Fruit fly (Drosophila melanogaster) whole organism, embryonic: Measurements from ENCODE around the gene Jon66Cii.

Experiments
- Ada2b ChIP-seq: fragments of 200-800 bp; sonication (Bioruptor generic); IDR thresholded peaks from 2 replicates; pipeline ENCODE4 v1.3.6; 2022; ENCODE audit warnings: missing biosample characterization, missing genetic modification characterization
- Atf-2 ChIP-seq: fragments of 200-800 bp; sonication (Bioruptor generic); optimal IDR thresholded peaks from 2 replicates; lab custom pipeline; 2016; ENCODE audit warnings: missing biosample characterization, missing genetic modification characterization
- CG10209 ChIP-seq: fragments of 200-800 bp; sonication (Bioruptor generic); optimal IDR thresholded peaks from 3 replicates; lab custom pipeline; 2017; ENCODE audit warnings: missing biosample characterization, mild to moderate bottlenecking, missing genetic modification characterization, missing genetic modification reagents
- CG10274 ChIP-seq: fragments of 200-800 bp; sonication (Bioruptor generic); optimal IDR thresholded peaks from 3 replicates; lab custom pipeline; 2017; ENCODE audit warnings: missing biosample characterization, mild to moderate bottlenecking, missing genetic modification characterization
- CG12299 ChIP-seq: fragments of 200-800 bp; sonication (Bioruptor generic); optimal IDR thresholded peaks from 2 replicates; lab custom pipeline; 2018; ENCODE audit warnings: missing biosample characterization, mild to moderate bottlenecking, missing genetic modification characterization
- CG12659 ChIP-seq: fragments of 200-800 bp; sonication (Bioruptor generic); optimal IDR thresholded peaks from 3 replicates; lab custom pipeline; 2017; ENCODE audit warnings: mild to moderate bottlenecking, missing biosample characterization, missing genetic modification reagents, missing genetic modification characterization
- CG13287 ChIP-seq: fragments of 200-800 bp; sonication (Bioruptor generic); IDR thresholded peaks from 2 replicates; pipeline ENCODE4 v1.3.6; 2022; ENCODE audit warnings: missing biosample characterization, missing genetic modification characterization; ENCODE audit not compliant: partially characterized antibody
- CG13424 ChIP-seq: fragments of 200-800 bp; sonication (Bioruptor generic); optimal IDR thresholded peaks from 2 replicates; lab custom pipeline; 2019; ENCODE audit warnings: missing biosample characterization, mild to moderate bottlenecking, missing genetic modification characterization, moderate library complexity
- CG1647 ChIP-seq: fragments of 200-800 bp; sonication (Bioruptor generic); optimal IDR thresholded peaks from 3 replicates; lab custom pipeline; 2016; ENCODE audit warnings: missing biosample characterization, missing genetic modification characterization
- CG17802 ChIP-seq: fragments of 200-800 bp; sonication (Bioruptor generic); optimal IDR thresholded peaks from 2 replicates; lab custom pipeline; 2018; ENCODE audit warnings: missing biosample characterization, mild to moderate bottlenecking, missing genetic modification characterization, moderate library complexity
- CG18011 ChIP-seq: fragments of 200-800 bp; sonication (Bioruptor generic); optimal IDR thresholded peaks from 2 replicates; lab custom pipeline; 2017; ENCODE audit warnings: missing biosample characterization, missing genetic modification characterization, mild to moderate bottlenecking, moderate library complexity, missing genotype
- CG2889 ChIP-seq: fragments of 200-800 bp; sonication (Bioruptor generic); IDR thresholded peaks from 3 replicates; pipeline ENCODE4 v1.3.6; 2022; ENCODE audit warnings: missing biosample characterization, missing genetic modification characterization
- CG3726 ChIP-seq: fragments of 200-800 bp; sonication (Bioruptor generic); IDR thresholded peaks from 3 replicates; pipeline ENCODE4, ENCODE4 v1.3.6; 2022; ENCODE audit warnings: missing biosample characterization, missing genetic modification characterization
- CG42726 ChIP-seq: fragments of 200-800 bp; sonication (Bioruptor generic); IDR thresholded peaks from 2 replicates; pipeline ENCODE4 v1.3.6; 2022; ENCODE audit warnings: missing biosample characterization, missing genetic modification characterization; ENCODE audit not compliant: partially characterized antibody
- CG7556 ChIP-seq: fragments of 200-800 bp; sonication (Bioruptor generic); optimal IDR thresholded peaks from 2 replicates; lab custom pipeline; 2017; ENCODE audit warnings: missing biosample characterization, mild to moderate bottlenecking, missing genetic modification characterization
- CG8290 ChIP-seq, 3 experiments: fragments of 200-800 bp; sonication (Bioruptor generic); optimal IDR thresholded peaks; 2 replicates each; lab custom pipeline; 2016 to 2019; ENCODE audit warnings: missing biosample characterization in 3 of 3, missing genetic modification characterization in 3 of 3, mild to moderate bottlenecking in 2 of 3, moderate library complexity in 1 of 3
- CTCF ChIP-seq: fragments of 200-800 bp; sonication (Bioruptor generic); optimal IDR thresholded peaks from 2 replicates; lab custom pipeline; 2017; ENCODE audit warnings: missing biosample characterization, mild to moderate bottlenecking, missing genetic modification characterization, moderate library complexity
- CrebB ChIP-seq: fragments of 200-800 bp; sonication (Bioruptor generic); optimal IDR thresholded peaks from 3 replicates; lab custom pipeline; 2018; ENCODE audit warnings: missing biosample characterization, mild to moderate bottlenecking, missing genetic modification characterization
- Eip74EF ChIP-seq, 2 experiments: fragments of 200-800 bp in 1 of 2; fragments of >200 bp in 1 of 2; sonication (Bioruptor generic) in 1 of 2; optimal IDR thresholded peaks; 2 replicates each; lab custom pipeline; 2017 to 2019; ENCODE audit warnings: missing biosample characterization in 2 of 2, missing genetic modification characterization in 2 of 2, mild to moderate bottlenecking in 1 of 2, moderate library complexity in 1 of 2
- Gsc ChIP-seq: fragments of 200-800 bp; sonication (Bioruptor generic); IDR thresholded peaks from 2 replicates; pipeline ENCODE4 v1.3.6; 2022; ENCODE audit warnings: missing biosample characterization, missing genetic modification characterization
- HLH4C ChIP-seq: fragments of 200-800 bp; sonication (Bioruptor generic); IDR thresholded peaks from 3 replicates; pipeline ENCODE4 v1.3.6; 2022; ENCODE audit warnings: missing biosample characterization, missing genetic modification characterization; ENCODE audit not compliant: partially characterized antibody
- HmgD ChIP-seq: fragments of 200-800 bp; sonication (Bioruptor generic); optimal IDR thresholded peaks from 3 replicates; lab custom pipeline; 2016; ENCODE audit warnings: missing biosample characterization, missing genetic modification characterization
- HmgZ ChIP-seq: fragments of 200-800 bp; sonication (Bioruptor generic); optimal IDR thresholded peaks from 2 replicates; lab custom pipeline; 2018; ENCODE audit warnings: missing biosample characterization, mild to moderate bottlenecking, missing genetic modification characterization
- Hmx ChIP-seq: fragments of 200-800 bp; sonication (Bioruptor generic); optimal IDR thresholded peaks from 2 replicates; lab custom pipeline; 2016; ENCODE audit warnings: missing biosample characterization, missing genetic modification characterization
- Hr78 ChIP-seq, 2 experiments: fragments of 200-800 bp in 1 of 2; fragments of >200 bp in 1 of 2; sonication (Bioruptor generic) in 1 of 2; optimal IDR thresholded peaks; 2 replicates each; lab custom pipeline; 2017 to 2019; ENCODE audit warnings: missing biosample characterization in 2 of 2, missing genetic modification characterization in 2 of 2, mild to moderate bottlenecking in 1 of 2, moderate library complexity in 1 of 2
- Lim3 ChIP-seq: fragments of 200-800 bp; sonication (Bioruptor generic); IDR thresholded peaks from 2 replicates; pipeline ENCODE4 v1.3.6; 2022; ENCODE audit warnings: missing biosample characterization, missing genetic modification characterization
- Mrtf ChIP-seq: fragments of 200-800 bp; sonication (Bioruptor generic); IDR thresholded peaks from 3 replicates; pipeline ENCODE4 v1.3.6; 2022; ENCODE audit warnings: missing biosample characterization, missing genetic modification characterization
- ci ChIP-seq: fragments of 200-800 bp; sonication (Bioruptor generic); IDR thresholded peaks from 3 replicates; pipeline ENCODE4 v1.3.6; 2022; ENCODE audit warnings: missing biosample characterization, missing genetic modification characterization
- corto ChIP-seq: fragments of 200-800 bp; sonication (Bioruptor generic); optimal IDR thresholded peaks from 2 replicates; lab custom pipeline; 2016; ENCODE audit warnings: missing biosample characterization, mild to moderate bottlenecking, missing genetic modification characterization, moderate library complexity
- dmrt11E ChIP-seq: fragments of 200-800 bp; sonication (Bioruptor generic); optimal IDR thresholded peaks from 3 replicates; lab custom pipeline; 2018; ENCODE audit warnings: missing biosample characterization, mild to moderate bottlenecking, missing genetic modification characterization, moderate library complexity
- ems ChIP-seq: fragments of 200-800 bp; sonication (Bioruptor generic); optimal IDR thresholded peaks from 3 replicates; lab custom pipeline; 2016; ENCODE audit warnings: missing biosample characterization, missing genetic modification characterization
- ftz-f1 ChIP-seq: fragments of 200-800 bp; sonication (Bioruptor generic); optimal IDR thresholded peaks from 2 replicates; lab custom pipeline; 2016; ENCODE audit warnings: missing biosample characterization, missing genetic modification characterization
- gce ChIP-seq: fragments of 200-800 bp; sonication (Bioruptor generic); IDR thresholded peaks from 3 replicates; pipeline ENCODE4 v1.3.6; 2022; ENCODE audit warnings: missing biosample characterization, missing genetic modification characterization
- gro ChIP-seq: fragments of 200-800 bp; sonication (Bioruptor generic); optimal IDR thresholded peaks from 2 replicates; lab custom pipeline; 2016; ENCODE audit warnings: missing biosample characterization, missing genetic modification characterization
- inv ChIP-seq: fragments of 200-800 bp; sonication (Bioruptor generic); IDR thresholded peaks from 2 replicates; pipeline ENCODE4 v1.3.6; 2022; ENCODE audit warnings: missing biosample characterization, missing genetic modification characterization; ENCODE audit not compliant: partially characterized antibody
- ken ChIP-seq: fragments of 200-800 bp; sonication (Bioruptor generic); IDR thresholded peaks from 3 replicates; pipeline ENCODE4 v1.3.6; 2022; ENCODE audit warnings: missing biosample characterization, missing genetic modification characterization
- kni ChIP-seq: fragments of 200-800 bp; sonication (Bioruptor generic); optimal IDR thresholded peaks from 3 replicates; lab custom pipeline; 2017; ENCODE audit warnings: mild to moderate bottlenecking, missing biosample characterization, missing genetic modification reagents, missing genetic modification characterization
- nmo ChIP-seq: fragments of 200-800 bp; sonication (Bioruptor generic); optimal IDR thresholded peaks from 2 replicates; lab custom pipeline; 2018; ENCODE audit warnings: missing biosample characterization, mild to moderate bottlenecking, missing genetic modification characterization, moderate library complexity
- otp ChIP-seq: fragments of 200-800 bp; sonication (Bioruptor generic); IDR thresholded peaks from 3 replicates; pipeline ENCODE4, ENCODE4 v1.3.6; 2022; ENCODE audit warnings: missing biosample characterization, missing genetic modification characterization
- pum ChIP-seq: fragments of 200-800 bp; sonication (Bioruptor generic); optimal IDR thresholded peaks from 2 replicates; lab custom pipeline; 2016; ENCODE audit warnings: missing biosample characterization, missing genetic modification characterization
- pzg ChIP-seq: fragments of 200-800 bp; sonication (Bioruptor generic); optimal IDR thresholded peaks from 3 replicates; lab custom pipeline; 2018; ENCODE audit warnings: missing biosample characterization, mild to moderate bottlenecking, missing genetic modification characterization, moderate library complexity
- ranshi ChIP-seq: fragments of 200-800 bp; sonication (Bioruptor generic); IDR thresholded peaks from 2 replicates; pipeline ENCODE4 v1.3.6; 2022; ENCODE audit warnings: missing biosample characterization, missing genetic modification characterization
- sens ChIP-seq: fragments of 200-800 bp; sonication (Bioruptor generic); peaks from one replicate; lab custom pipeline; 2016; ENCODE audit warnings: missing biosample characterization, missing genetic modification characterization
- sna ChIP-seq: fragments of 200-800 bp; sonication (Bioruptor generic); IDR thresholded peaks from 2 replicates; pipeline ENCODE4 v1.3.6; 2022; ENCODE audit warnings: missing biosample characterization, missing genetic modification characterization; ENCODE audit not compliant: partially characterized antibody
- sob ChIP-seq: fragments of 200-800 bp; sonication (Bioruptor generic); IDR thresholded peaks from 2 replicates; pipeline ENCODE4 v1.3.6; 2022; ENCODE audit warnings: missing biosample characterization, missing genetic modification characterization
- toy ChIP-seq: fragments of 200-800 bp; sonication (Bioruptor generic); IDR thresholded peaks from 2 replicates; pipeline ENCODE4 v1.3.6; 2022; ENCODE audit warnings: missing biosample characterization, missing genetic modification characterization
- trh ChIP-seq: fragments of 200-800 bp; sonication (Bioruptor generic); optimal IDR thresholded peaks from 2 replicates; lab custom pipeline; 2016; ENCODE audit warnings: missing biosample characterization, missing genetic modification characterization

Gene Jon66Cii

dm6 chr3L:8441745-8442575 is 48.5 kb upstream of the Jon66Cii start, which contains the start of gene Unr (continued):
- peak; percentile 79 for TF ChIP-seq HmgD
- TF ChIP-seq corto, result peak; percentile 71
- peak; percentile 74; the same call in 2 of the 3 replicates for TF ChIP-seq gce (GFP tag; lab: Robert Waterston, UW)
- TF ChIP-seq HLH4C, result no peak
- peak; percentile 63 for TF ChIP-seq Ada2b (GFP tag; lab: Robert Waterston, UW)
- TF ChIP-seq ftz-f1 (GFP tag; lab: Kevin White, UChicago), result peak; percentile 48
- TF ChIP-seq CG2889 (GFP tag; lab: Robert Waterston, UW), result no peak
- TF ChIP-seq gro (GFP tag; lab: Kevin White, UChicago), result peak; percentile 89
- TF ChIP-seq kni (GFP tag; lab: Kevin White, UChicago), result no peak
- TF ChIP-seq Atf-2 (GFP tag; lab: Kevin White, UChicago), result peak; percentile 73
- peak; percentile 73 for TF ChIP-seq CG1647 (GFP tag; lab: Kevin White, UChicago)
- TF ChIP-seq sob (GFP tag; lab: Robert Waterston, UW), result peak; percentile 85
- TF ChIP-seq CG13424 (tag; lab: Kevin White, UChicago), result peak; percentile 72
- TF ChIP-seq Hr78 (GFP tag; optimal IDR thresholded peaks at IDR 0.05; lab: Kevin White, UChicago), result no peak
- TF ChIP-seq CG3726 (GFP tag; lab: Robert Waterston, UW), result no peak
- TF ChIP-seq CG17802 (tag; lab: Kevin White, UChicago), result no peak
- TF ChIP-seq otp (GFP tag; lab: Robert Waterston, UW), result no peak; the same call in 2 of the 3 replicates
- TF ChIP-seq CG13287, result peak; percentile 38; the same call in 1 of the 2 replicates
- peak; percentile 88 for TF ChIP-seq HmgZ
- TF ChIP-seq ranshi (GFP tag; lab: Robert Waterston, UW), result peak; percentile 81; the same call in 1 of the 2 replicates
- no peak for TF ChIP-seq CG42726 (GFP tag; lab: Robert Waterston, UW)
- 0 out of 2 replicates have a peak, but pooled peaks have one; percentile 13 for TF ChIP-seq toy (GFP tag; lab: Robert Waterston, UW)
- peak; percentile 81 for TF ChIP-seq pum (GFP tag; lab: Kevin White, UChicago)
- peak; percentile 85 for TF ChIP-seq CG12659
- no peak for TF ChIP-seq CTCF (GFP tag; lab: Kevin White, UChicago)
- TF ChIP-seq CG10209 (GFP tag; lab: Kevin White, UChicago), result peak; percentile 69
- TF ChIP-seq dmrt11E (tag; lab: Kevin White, UChicago), result peak; percentile 31
- TF ChIP-seq CG18011 (GFP tag; lab: Kevin White, UChicago), result peak; percentile 53
- TF ChIP-seq CG7556 (GFP tag; lab: Kevin White, UChicago), result peak; percentile 67
- no peak for TF ChIP-seq inv (GFP tag; lab: Robert Waterston, UW)
- peak; percentile 92 for TF ChIP-seq ci (GFP tag; lab: Robert Waterston, UW)
- peak; percentile 81 for TF ChIP-seq CG12299 (tag; lab: Kevin White, UChicago)
- no peak for TF ChIP-seq CG10274 (GFP tag; lab: Kevin White, UChicago)
- TF ChIP-seq nmo (GFP tag; lab: Kevin White, UChicago), result peak; percentile 78
- TF ChIP-seq CG8290 (GFP tag; optimal IDR thresholded peaks at IDR 0.05; lab: Kevin White, UChicago), result peak; percentile 69
- peak in 1 of 2 experiments; percentile 89 for TF ChIP-seq CG8290 (tag; optimal IDR thresholded peaks at IDR 0.05; lab: Kevin White, UChicago)
- peak; percentile 52 for TF ChIP-seq CrebB
- TF ChIP-seq Gsc (GFP tag; lab: Robert Waterston, UW), result no peak
- TF ChIP-seq trh, result peak; percentile 63
- peak; percentile 76 for TF ChIP-seq Hmx (GFP tag; lab: Kevin White, UChicago)
- TF ChIP-seq sna, result no peak
- TF ChIP-seq sens (GFP tag; lab: Kevin White, UChicago), result peak; percentile 95
- TF ChIP-seq ems (GFP tag; lab: Kevin White, UChicago), result peak; percentile 78
- peak; percentile 67; the same call in 2 of the 3 replicates for TF ChIP-seq Mrtf (GFP tag; lab: Robert Waterston, UW)
- no peak for TF ChIP-seq Lim3
- TF ChIP-seq pzg (GFP tag; lab: Kevin White, UChicago), result peak; percentile 75
- TF ChIP-seq Eip74EF (GFP tag; optimal IDR thresholded peaks at IDR 0.05; lab: Kevin White, UChicago), result peak in 1 of 2 experiments; percentile 60
- TF ChIP-seq ken (GFP tag; lab: Robert Waterston, UW), result peak; percentile 86; the same call in 1 of the 3 replicates
